Fruit fly (Drosophila melanogaster): ENCODE data around the gene CG7497.

DNA sequence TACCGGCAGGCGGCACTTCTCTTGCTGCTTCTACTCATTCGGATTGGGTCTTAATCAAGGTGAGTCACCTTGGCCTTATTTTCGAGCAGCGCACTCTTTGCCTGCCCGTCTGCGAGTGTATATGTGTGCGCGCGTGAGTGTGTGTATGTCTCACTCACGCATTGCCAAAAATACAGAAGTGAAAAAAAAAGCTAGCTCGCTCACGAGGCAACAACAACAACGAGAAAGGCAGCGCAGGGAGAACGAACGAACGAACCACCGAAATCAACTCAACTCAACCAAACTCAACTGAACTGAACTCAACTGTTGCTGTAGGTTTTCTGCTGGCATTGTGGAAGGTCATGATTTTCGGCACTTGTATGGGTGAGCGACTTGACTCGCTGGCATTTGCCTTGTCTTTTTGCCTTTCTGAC is 19.3 kb upstream of the CG7497 start:
- no peak for TF ChIP-seq Vsx2 (GFP tag; optimal IDR thresholded peaks at IDR 0.05; ENCODE audit: partially characterized antibody)
- TF ChIP-seq dl (GFP tag; optimal IDR thresholded peaks at IDR 0.05; ENCODE audit: insufficient read depth in 1 of 2, partially characterized antibody in 2 of 2): no peak
- TF ChIP-seq br (GFP tag; optimal IDR thresholded peaks at IDR 0.05): no peak
- no peak for TF ChIP-seq jim (GFP tag; optimal IDR thresholded peaks at IDR 0.05)
- TF ChIP-seq h (GFP tag; optimal IDR thresholded peaks at IDR 0.05): no peak
- TF ChIP-seq foxo (GFP tag; optimal IDR thresholded peaks at IDR 0.05): no peak
- TF ChIP-seq psq (GFP tag; optimal IDR thresholded peaks at IDR 0.05): peak; percentile 28
- TF ChIP-seq rgr (GFP tag; optimal IDR thresholded peaks at IDR 0.05): no peak
- TF ChIP-seq dsf (GFP tag; optimal IDR thresholded peaks at IDR 0.05; ENCODE audit: borderline replicate concordance): no peak
- no peak for TF ChIP-seq Dfd (GFP tag; optimal IDR thresholded peaks at IDR 0.05)

Data from whole organism, wandering third instar larva.